Worm (Caenorhabditis elegans) whole organism, late embryonic: ENCODE measurements around the gene snt-5.

Source experiments
- C38D4.7 ChIP-seq: fragments of 200-800 bp; sonication (Bioruptor generic); optimal IDR thresholded peaks from 2 replicates; lab custom pipeline; 2018; ENCODE audit warnings: mild to moderate bottlenecking, missing genetic modification characterization, moderate library complexity, missing compliant biosample characterization
- F13H6.1 ChIP-seq: sonication (generic microtip); optimal IDR thresholded peaks from 2 replicates; lab custom pipeline; 2016; ENCODE audit warnings: missing genetic modification characterization, missing compliant biosample characterization
- K02D7.2 ChIP-seq: sonication (generic microtip); optimal IDR thresholded peaks from 2 replicates; lab custom pipeline; 2017; ENCODE audit warnings: mild to moderate bottlenecking, missing genetic modification characterization, missing compliant biosample characterization
- K09A11.1 ChIP-seq: sonication (generic microtip); optimal IDR thresholded peaks from 2 replicates; lab custom pipeline; 2017; ENCODE audit warnings: antibody characterized with exemption, mild to moderate bottlenecking, missing genetic modification characterization, missing compliant biosample characterization; ENCODE audit not compliant: insufficient read depth
- T23F11.4 ChIP-seq: fragments of 200-800 bp; sonication (Bioruptor generic); optimal IDR thresholded peaks from 2 replicates; lab custom pipeline; 2018; ENCODE audit warnings: mild to moderate bottlenecking, missing genetic modification characterization, missing compliant biosample characterization
- ahr-1 ChIP-seq: sonication (generic microtip); optimal IDR thresholded peaks from 2 replicates; lab custom pipeline; 2016; ENCODE audit warnings: missing genetic modification characterization, missing compliant biosample characterization
- ceh-2 ChIP-seq: sonication (generic microtip); optimal IDR thresholded peaks from 2 replicates; lab custom pipeline; 2016; ENCODE audit warnings: missing genotype, missing genetic modification characterization, missing compliant biosample characterization
- ceh-30 ChIP-seq: fragments of 150-350 bp; optimal IDR thresholded peaks from 2 replicates; lab custom pipeline; 2014; ENCODE audit warnings: missing biosample characterization, missing genetic modification characterization
- ceh-6 ChIP-seq: fragments of 200-800 bp; sonication (Bioruptor generic); optimal IDR thresholded peaks from 2 replicates; lab custom pipeline; 2018; ENCODE audit warnings: mild to moderate bottlenecking, missing genetic modification characterization, missing compliant biosample characterization
- ceh-9 ChIP-seq: sonication (generic microtip); optimal IDR thresholded peaks from 2 replicates; lab custom pipeline; 2016; ENCODE audit warnings: mild to moderate bottlenecking, missing genetic modification characterization, inconsistent platforms, missing compliant biosample characterization
- dmd-4 ChIP-seq: sonication (generic microtip); optimal IDR thresholded peaks from 2 replicates; lab custom pipeline; 2016; ENCODE audit warnings: borderline replicate concordance, missing genetic modification characterization, missing compliant biosample characterization
- elt-2 ChIP-seq: sonication (generic microtip); optimal IDR thresholded peaks from 2 replicates; lab custom pipeline; 2016; ENCODE audit warnings: missing genetic modification reagents, missing genetic modification characterization, missing compliant biosample characterization
- elt-4 ChIP-seq: sonication (generic microtip); optimal IDR thresholded peaks from 2 replicates; lab custom pipeline; 2016; ENCODE audit warnings: missing genetic modification characterization, missing compliant biosample characterization
- fkh-10 ChIP-seq: fragments of 150-350 bp; optimal IDR thresholded peaks from 2 replicates; lab custom pipeline; 2014; ENCODE audit warnings: missing biosample characterization, missing genetic modification reagents, missing genetic modification characterization
- fkh-6 ChIP-seq: sonication (generic microtip); optimal IDR thresholded peaks from 2 replicates; lab custom pipeline; 2016; ENCODE audit warnings: missing genetic modification characterization, missing compliant biosample characterization
- gmeb-2 ChIP-seq: sonication (generic microtip); optimal IDR thresholded peaks from 2 replicates; lab custom pipeline; 2016; ENCODE audit warnings: missing genetic modification characterization, inconsistent platforms, missing compliant biosample characterization
- hlh-6 ChIP-seq: sonication (generic microtip); optimal IDR thresholded peaks from 2 replicates; lab custom pipeline; 2016; ENCODE audit warnings: missing genotype, missing genetic modification characterization, missing compliant biosample characterization
- madf-2 ChIP-seq: sonication (generic microtip); optimal IDR thresholded peaks from 2 replicates; lab custom pipeline; 2017; ENCODE audit warnings: missing genetic modification characterization, missing compliant biosample characterization
- nfya-1 ChIP-seq: sonication (generic microtip); optimal IDR thresholded peaks from 2 replicates; lab custom pipeline; 2017; ENCODE audit warnings: missing genetic modification characterization, mild to moderate bottlenecking, missing compliant biosample characterization, antibody characterized with exemption, moderate library complexity
- nhr-11 ChIP-seq: fragments of 150-350 bp; optimal IDR thresholded peaks from 2 replicates; lab custom pipeline; 2014; ENCODE audit warnings: missing biosample characterization, missing genetic modification characterization
- pag-3 ChIP-seq: sonication (generic microtip); optimal IDR thresholded peaks from 2 replicates; lab custom pipeline; 2016; ENCODE audit warnings: missing compliant biosample characterization, missing genetic modification characterization, borderline replicate concordance
- pat-9 ChIP-seq: fragments of 200-800 bp; sonication (Bioruptor generic); optimal IDR thresholded peaks from 2 replicates; lab custom pipeline; 2018; ENCODE audit warnings: mild to moderate bottlenecking, missing genetic modification characterization, moderate library complexity, missing compliant biosample characterization
- pax-1 ChIP-seq: fragments of 150-350 bp; optimal IDR thresholded peaks from 2 replicates; lab custom pipeline; 2014; ENCODE audit warnings: missing biosample characterization, missing genetic modification characterization
- pqm-1 ChIP-seq: sonication (generic microtip); optimal IDR thresholded peaks from 2 replicates; lab custom pipeline; 2016; ENCODE audit warnings: missing genetic modification characterization, missing compliant biosample characterization
- pros-1 ChIP-seq: fragments of 150-350 bp; optimal IDR thresholded peaks from 2 replicates; lab custom pipeline; 2014; ENCODE audit warnings: missing biosample characterization, missing genetic modification reagents, missing genetic modification characterization
- ref-2 ChIP-seq: sonication (generic microtip); optimal IDR thresholded peaks from 2 replicates; lab custom pipeline; 2016; ENCODE audit warnings: missing genetic modification characterization, missing compliant biosample characterization
- syd-9 ChIP-seq: sonication (generic microtip); optimal IDR thresholded peaks from 2 replicates; lab custom pipeline; 2016; ENCODE audit warnings: mild to moderate bottlenecking, missing genetic modification characterization, moderate library complexity, missing compliant biosample characterization
- ttx-3 ChIP-seq: sonication (generic microtip); optimal IDR thresholded peaks from 2 replicates; lab custom pipeline; 2016; ENCODE audit warnings: missing genetic modification reagents, missing genetic modification characterization, missing compliant biosample characterization
- unc-3 ChIP-seq, 2 experiments: fragments of 200-800 bp in 1 of 2; sonication (Bioruptor generic) in 1 of 2; sonication (generic microtip) in 1 of 2; conservative IDR thresholded peaks in 1 of 2; optimal IDR thresholded peaks in 1 of 2; 2 replicates each; pipeline versions ENCODE4 v1.3.6 to Lab custom; 2016 to 2022; ENCODE audit warnings: missing compliant biosample characterization in 2 of 2, missing genetic modification characterization in 2 of 2, missing genetic modification reagents in 1 of 2
- unc-55 ChIP-seq: sonication (generic microtip); optimal IDR thresholded peaks from 2 replicates; lab custom pipeline; 2017; ENCODE audit warnings: missing biosample characterization, missing genetic modification reagents, missing genetic modification characterization
- unc-86 ChIP-seq: sonication (generic microtip); optimal IDR thresholded peaks from 2 replicates; lab custom pipeline; 2016; ENCODE audit warnings: missing genetic modification characterization, missing compliant biosample characterization
- zip-5 ChIP-seq: sonication (generic microtip); optimal IDR thresholded peaks from 2 replicates; lab custom pipeline; 2016; ENCODE audit warnings: missing genetic modification characterization, missing compliant biosample characterization

The snt-5 gene

ce11 chrV:1454762-1455161 lies 43.4 kb upstream of the snt-5 start, which contains the start of gene chil-14:
TSS of gene chil-14 (plus strand) at chrV:1455062.
- TF ChIP-seq fkh-6 (tag; lab: Kevin White, UChicago): no peak

ce11 chrV:1451334-1451733 lies 40.0 kb upstream of the snt-5 start, which contains the start of gene srj-23:
TSS of gene srj-23 (plus strand) at chrV:1451634.
- TF ChIP-seq elt-4 (tag; lab: Kevin White, UChicago) (no peak), gmeb-2 (tag; lab: Kevin White, UChicago) (no peak)
- TF ChIP-seq, all 69 proteins: peak for 0

ce11 chrV:1450160-1450559 lies 38.8 kb upstream of the snt-5 start, which contains the start of gene cnc-2:
TSS of gene cnc-2 (minus strand) at chrV:1450183.
- TF ChIP-seq pros-1 (tag; lab: Kevin White, UChicago): no peak
- TF ChIP-seq, all 69 proteins: peak for 0

ce11 chrV:1447724-1448123 lies 36.4 kb upstream of the snt-5 start, which contains the start of gene cnc-3:
TSS of gene cnc-3 (plus strand) at chrV:1448004.
- TF ChIP-seq K02D7.2: no peak
- TF ChIP-seq F13H6.1 (tag; lab: Kevin White, UChicago): no peak
- TF ChIP-seq K09A11.1: no peak
- no peak for TF ChIP-seq unc-3 (GFP tag; conservative IDR thresholded peaks at IDR 0.05; lab: Robert Waterston, UW)
- no peak for TF ChIP-seq unc-3 (tag; optimal IDR thresholded peaks at IDR 0.05; lab: Kevin White, UChicago)
- no peak for TF ChIP-seq unc-86 (tag; lab: Kevin White, UChicago)
- no peak for TF ChIP-seq pax-1
- no peak for TF ChIP-seq pqm-1 (tag; lab: Kevin White, UChicago)
- no peak for TF ChIP-seq pat-9 (tag; lab: Kevin White, UChicago)
- TF ChIP-seq hlh-6 (tag; lab: Kevin White, UChicago): no peak
- TF ChIP-seq C38D4.7 (GFP tag; lab: Kevin White, UChicago): no peak
- TF ChIP-seq madf-2 (tag; lab: Kevin White, UChicago): no peak
- no peak for TF ChIP-seq nfya-1 (tag; lab: Kevin White, UChicago)
- TF ChIP-seq ceh-2 (tag; lab: Kevin White, UChicago): no peak
- no peak for TF ChIP-seq fkh-10
- no peak for TF ChIP-seq ceh-9 (tag; lab: Kevin White, UChicago)
- TF ChIP-seq ahr-1 (tag; lab: Kevin White, UChicago): no peak

- TF ChIP-seq T23F11.4 (no peak), elt-2 (no peak), pag-3 (no peak), elt-4 (tag; lab: Kevin White, UChicago) (no peak), ceh-2 (tag; lab: Kevin White, UChicago) (no peak), ceh-9 (tag; lab: Kevin White, UChicago) (no peak), ceh-30 (tag; lab: Kevin White, UChicago) (no peak), nhr-11 (tag; lab: Kevin White, UChicago) (no peak), K09A11.1 (no peak), madf-2 (tag; lab: Kevin White, UChicago) (no peak), ttx-3 (tag; lab: Kevin White, UChicago) (no peak), unc-55 (GFP tag; lab: Kevin White, UChicago) (no peak), dmd-4 (no peak), zip-5 (tag; lab: Kevin White, UChicago) (no peak), ceh-6 (no peak), gmeb-2 (tag; lab: Kevin White, UChicago) (no peak), ref-2 (no peak), syd-9 (tag; lab: Kevin White, UChicago) (no peak), unc-3 (GFP tag; conservative IDR thresholded peaks at IDR 0.05; lab: Robert Waterston, UW) (no peak), unc-3 (tag; optimal IDR thresholded peaks at IDR 0.05; lab: Kevin White, UChicago) (no peak)
Observed at ce11 chrV:1447079-1447478, 35.7 kb upstream of the snt-5 start, which contains the start of gene cnc-4. TSS of gene cnc-4 (plus strand) at chrV:1447195.
